In the genomic region with DNA sequence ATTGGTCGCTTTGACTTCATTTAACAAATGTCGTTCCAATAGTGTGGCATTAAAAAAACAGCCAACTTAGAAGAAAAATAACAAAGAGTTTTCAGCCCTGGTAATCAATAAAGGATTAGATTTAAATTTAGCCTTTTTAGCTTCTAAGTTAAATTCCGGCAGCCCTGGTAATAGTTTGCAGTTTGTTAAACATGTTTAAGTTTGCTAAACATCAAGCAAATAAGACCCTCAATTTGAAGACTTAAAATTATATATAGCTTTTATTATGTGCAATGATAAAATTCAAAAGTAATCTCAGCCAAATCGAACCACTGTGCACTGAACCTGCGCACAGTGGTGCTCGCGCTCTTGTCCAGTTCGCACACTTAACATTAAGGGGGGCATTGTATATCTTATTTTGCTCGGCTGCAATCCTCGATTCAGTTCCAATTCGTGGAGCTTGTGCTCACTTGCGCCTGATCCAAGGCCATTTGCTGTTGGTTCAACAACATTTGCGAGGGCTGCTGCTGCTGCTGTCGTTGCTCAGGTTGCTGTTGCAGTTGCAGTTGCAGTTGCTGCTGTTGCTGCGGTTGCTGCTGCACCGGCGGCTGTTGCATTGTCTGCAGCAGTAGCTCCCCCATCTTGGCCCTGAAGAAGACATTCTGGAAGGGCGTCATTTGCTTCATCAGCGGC, we compare ENCODE assay signal across 1 fruit fly cellular context.
TF ChIP-seq lines count a peak whose summit lies in the region.

No protein-coding gene starts in this region.

TF ChIP-seq in whole organism, prepupa, 60 proteins besides CTCF, POLR2A, EP300 and RAD21 (continued from another document):
- TF ChIP-seq Sox102F (GFP tag; optimal IDR thresholded peaks at IDR 0.05; lab: Kevin White, UChicago), result peak; percentile 7
- TF ChIP-seq pdm3 (GFP tag; optimal IDR thresholded peaks at IDR 0.05; lab: Kevin White, UChicago), result no peak
- no peak for TF ChIP-seq Smox (GFP tag; optimal IDR thresholded peaks at IDR 0.05; lab: Kevin White, UChicago)
- TF ChIP-seq CG32006 (GFP tag; optimal IDR thresholded peaks at IDR 0.05; lab: Kevin White, UChicago), result peak; percentile 35
- TF ChIP-seq salr (GFP tag; optimal IDR thresholded peaks at IDR 0.05; lab: Kevin White, UChicago), result no peak
- TF ChIP-seq CG11902 (GFP tag; optimal IDR thresholded peaks at IDR 0.05; lab: Kevin White, UChicago), result no peak
- TF ChIP-seq vri (GFP tag; optimal IDR thresholded peaks at IDR 0.05; lab: Kevin White, UChicago), result no peak
- no peak for TF ChIP-seq cyc (GFP tag; optimal IDR thresholded peaks at IDR 0.05; lab: Kevin White, UChicago)
- peak; percentile 23 for TF ChIP-seq Sox14 (GFP tag; optimal IDR thresholded peaks at IDR 0.05; lab: Kevin White, UChicago)
- peak; percentile 43 for TF ChIP-seq acj6 (GFP tag; optimal IDR thresholded peaks at IDR 0.05; lab: Kevin White, UChicago)
- no peak for TF ChIP-seq CG11294 (GFP tag; IDR thresholded peaks at IDR 0.05; lab: Robert Waterston, UW)
- TF ChIP-seq Met (GFP tag; optimal IDR thresholded peaks at IDR 0.05; lab: Kevin White, UChicago), result no peak
- no peak for TF ChIP-seq CG6854 (GFP tag; optimal IDR thresholded peaks at IDR 0.05; lab: Kevin White, UChicago)
- peak; percentile 4 for TF ChIP-seq achi (GFP tag; optimal IDR thresholded peaks at IDR 0.05; lab: Kevin White, UChicago)
- TF ChIP-seq CG10631 (GFP tag; optimal IDR thresholded peaks at IDR 0.05; lab: Kevin White, UChicago), result peak; percentile 27
- TF ChIP-seq CG31627 (GFP tag; optimal IDR thresholded peaks at IDR 0.05; lab: Kevin White, UChicago), result no peak
- no peak for TF ChIP-seq Gug (GFP tag; IDR thresholded peaks at IDR 0.05; lab: Robert Waterston, UW)
- no peak for TF ChIP-seq CG4318 (GFP tag; optimal IDR thresholded peaks at IDR 0.05; lab: Kevin White, UChicago)
- peak; percentile 1 for TF ChIP-seq esn (GFP tag; optimal IDR thresholded peaks at IDR 0.05; lab: Kevin White, UChicago)
- peak; percentile 35 for TF ChIP-seq CG10669 (GFP tag; optimal IDR thresholded peaks at IDR 0.05; lab: Kevin White, UChicago)
- TF ChIP-seq spab (GFP tag; optimal IDR thresholded peaks at IDR 0.05; lab: Kevin White, UChicago), result peak; percentile 3
- TF ChIP-seq CG8119 (GFP tag; IDR thresholded peaks at IDR 0.05; lab: Robert Waterston, UW), result no peak
- TF ChIP-seq Hr38 (GFP tag; optimal IDR thresholded peaks at IDR 0.05; lab: Kevin White, UChicago), result no peak
- peak; percentile 29 for TF ChIP-seq CG3919 (GFP tag; optimal IDR thresholded peaks at IDR 0.05; lab: Kevin White, UChicago)
- no peak for TF ChIP-seq Ets21C (GFP tag; optimal IDR thresholded peaks at IDR 0.05; lab: Kevin White, UChicago)
- no peak for TF ChIP-seq CG7368 (GFP tag; optimal IDR thresholded peaks at IDR 0.05; lab: Kevin White, UChicago)
- TF ChIP-seq eg (GFP tag; IDR thresholded peaks at IDR 0.05; lab: Robert Waterston, UW), result 0 out of 3 replicates have a peak, but pooled peaks have one; percentile 12
- TF ChIP-seq CG15336 (GFP tag; IDR thresholded peaks at IDR 0.05; lab: Robert Waterston, UW), result 0 out of 2 replicates have a peak, but pooled peaks have one; percentile 22
- TF ChIP-seq Eip75B (GFP tag; optimal IDR thresholded peaks at IDR 0.05; lab: Kevin White, UChicago), result peak; percentile 11
- TF ChIP-seq CG3032 (tag; optimal IDR thresholded peaks at IDR 0.05; lab: Kevin White, UChicago), result peak; percentile 25
- no peak for TF ChIP-seq fd59A (GFP tag; optimal IDR thresholded peaks at IDR 0.05; lab: Kevin White, UChicago)
- TF ChIP-seq CG1621 (tag; optimal IDR thresholded peaks at IDR 0.05; lab: Kevin White, UChicago), result no peak
